Fruit fly (Drosophila melanogaster): ENCODE data around the gene bcn92.

Gene bcn92

DNA sequence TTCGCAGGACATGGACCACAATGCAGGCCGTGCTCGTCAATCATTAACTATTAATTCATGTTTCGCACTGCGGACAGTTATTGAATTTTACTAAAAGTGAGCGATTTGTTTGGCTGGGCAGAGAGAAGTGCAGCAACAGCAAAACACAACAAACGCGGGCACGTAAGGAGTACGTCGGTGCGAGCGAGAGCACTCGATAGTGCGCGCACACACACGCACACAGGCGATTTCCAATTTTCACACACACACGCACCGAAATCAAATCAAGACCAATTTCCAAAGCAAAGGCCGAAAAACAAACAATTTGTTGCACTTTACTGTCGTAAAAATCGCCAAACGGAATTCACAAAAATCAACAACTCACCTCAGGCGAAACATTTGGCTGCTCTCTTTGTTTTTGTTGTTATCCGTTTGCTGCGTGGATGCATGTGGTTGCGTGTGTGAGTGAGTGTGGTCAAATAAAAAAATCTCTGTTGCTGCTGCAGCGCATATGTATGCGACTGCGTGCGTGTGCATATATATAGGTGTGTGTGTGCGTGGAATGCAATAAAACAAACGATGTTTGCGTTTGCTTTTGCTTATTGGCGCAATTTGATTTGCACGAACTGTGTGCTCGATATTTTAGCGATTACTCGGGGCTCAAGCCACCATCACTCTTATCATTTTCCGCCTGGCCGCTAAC, 8.6 kb upstream of the bcn92 start (continued):
- TF ChIP-seq CG34422 (GFP tag; IDR thresholded peaks at IDR 0.05) (peak; percentile 36; the same call in 1 of the 3 replicates), onecut (GFP tag; IDR thresholded peaks at IDR 0.05) (no peak), CG8281 (tag; optimal IDR thresholded peaks at IDR 0.05) (no peak), CG1233 (GFP tag; optimal IDR thresholded peaks at IDR 0.05) (no peak), HLH3B (GFP tag; IDR thresholded peaks at IDR 0.05) (no peak), dan (GFP tag; IDR thresholded peaks at IDR 0.05) (no peak), CG10321 (GFP tag; IDR thresholded peaks at IDR 0.05) (peak; percentile 93), Fer2 (tag; optimal IDR thresholded peaks at IDR 0.05) (no peak), Abd-B (GFP tag; optimal IDR thresholded peaks at IDR 0.05) (peak; percentile 8), Six4 (GFP tag; optimal IDR thresholded peaks at IDR 0.05) (no peak), CG12942 (GFP tag; optimal IDR thresholded peaks at IDR 0.05) (no peak), CG14667 (GFP tag; IDR thresholded peaks at IDR 0.05) (no peak), Rfx (GFP tag; IDR thresholded peaks at IDR 0.05) (no peak), D19B (GFP tag; optimal IDR thresholded peaks at IDR 0.05) (no peak), CG12104 (GFP tag; optimal IDR thresholded peaks at IDR 0.05) (no peak), YL-1 (GFP tag; optimal IDR thresholded peaks at IDR 0.05) (peak; percentile 23), Dp (GFP tag; optimal IDR thresholded peaks at IDR 0.05) (no peak), B-H1 (GFP tag; IDR thresholded peaks at IDR 0.05) (no peak), slou (GFP tag; optimal IDR thresholded peaks at IDR 0.05) (no peak), ems (GFP tag; optimal IDR thresholded peaks at IDR 0.05) (no peak), tna (GFP tag; IDR thresholded peaks at IDR 0.05; ENCODE audit: partially characterized antibody) (no peak), HmgD (GFP tag; optimal IDR thresholded peaks at IDR 0.05) (peak; percentile 4), CG10366 (GFP tag; IDR thresholded peaks at IDR 0.05) (no peak), ewg (GFP tag; optimal IDR thresholded peaks at IDR 0.05) (peak; percentile 0), CG30020 (tag; optimal IDR thresholded peaks at IDR 0.05) (no peak), Adf1 (GFP tag; IDR thresholded peaks at IDR 0.05) (peak; percentile 24; the same call in 1 of the 2 replicates), CG14710 (tag; optimal IDR thresholded peaks at IDR 0.05) (no peak), CG4360 (GFP tag; IDR thresholded peaks at IDR 0.05) (peak; percentile 41), ro (GFP tag; IDR thresholded peaks at IDR 0.05) (no peak), CG1832 (GFP tag; optimal IDR thresholded peaks at IDR 0.05) (peak; percentile 79), hkb (optimal IDR thresholded peaks at IDR 0.05) (peak; percentile 50), hkb (GFP tag; IDR thresholded peaks at IDR 0.05) (no peak), sob (GFP tag; IDR thresholded peaks at IDR 0.05) (no peak), CG18262 (tag; optimal IDR thresholded peaks at IDR 0.05) (no peak), CG31224 (GFP tag; IDR thresholded peaks at IDR 0.05) (no peak), tap (tag; optimal IDR thresholded peaks at IDR 0.05) (no peak), sd (tag; optimal IDR thresholded peaks at IDR 0.05) (peak; percentile 77), Hmr (GFP tag; optimal IDR thresholded peaks at IDR 0.05) (no peak), hbn (GFP tag; IDR thresholded peaks at IDR 0.05; ENCODE audit: partially characterized antibody) (no peak), E2f2 (GFP tag; IDR thresholded peaks at IDR 0.05) (no peak), chinmo (GFP tag; IDR thresholded peaks at IDR 0.05; ENCODE audit: partially characterized antibody) (peak; percentile 48; the same call in 1 of the 4 replicates), CG12744 (GFP tag; optimal IDR thresholded peaks at IDR 0.05) (no peak), CG15479 (GFP tag; optimal IDR thresholded peaks at IDR 0.05) (peak; percentile 75), kah (GFP tag; optimal IDR thresholded peaks at IDR 0.05) (no peak), sens-2 (GFP tag; IDR thresholded peaks at IDR 0.05) (no peak), Pdp1 (GFP tag; optimal IDR thresholded peaks at IDR 0.05) (no peak), Stat92E (GFP tag; optimal IDR thresholded peaks at IDR 0.05) (no peak), ato (GFP tag; IDR thresholded peaks at IDR 0.05; ENCODE audit: partially characterized antibody) (no peak), CG2116 (GFP tag; optimal IDR thresholded peaks at IDR 0.05) (no peak), Hr3 (GFP tag; optimal IDR thresholded peaks at IDR 0.05) (no peak)

Measured in whole organism, embryonic.